Worm (Caenorhabditis elegans) whole organism, L4 larva: Measurements from ENCODE around the gene hpo-12.

Source experiments
- R02D3.7 ChIP-seq: fragments of 150-350 bp; sonication (generic microtip); optimal IDR thresholded peaks from 3 replicates; lab custom pipeline; 2014; ENCODE audit warnings: missing biosample characterization, missing genetic modification characterization
- T26A8.4 ChIP-seq: fragments of 200-800 bp; sonication (Bioruptor generic); IDR thresholded peaks from 2 replicates; pipeline ENCODE4 v1.3.6; 2022; ENCODE audit warnings: missing genetic modification characterization, missing compliant biosample characterization
- Y105C5A.15 ChIP-seq: fragments of 200-800 bp; sonication (Bioruptor generic); IDR thresholded peaks from 2 replicates; pipeline ENCODE4 v1.3.6; 2022; ENCODE audit warnings: missing genetic modification characterization, missing compliant biosample characterization
- Y5F2A.4 ChIP-seq: fragments of 200-800 bp; sonication (Bioruptor generic); optimal IDR thresholded peaks from 2 replicates; lab custom pipeline; 2018; ENCODE audit warnings: mild to moderate bottlenecking, missing genetic modification characterization, missing compliant biosample characterization
- aha-1 ChIP-seq: fragments of 150-350 bp; peaks from one replicate; lab custom pipeline; 2014; ENCODE audit warnings: missing biosample characterization, missing genetic modification characterization
- ama-1 ChIP-seq: fragments of 150-350 bp; optimal IDR thresholded peaks from 2 replicates; lab custom pipeline; 2014; ENCODE audit warnings: inconsistent platforms, mixed read lengths
- ceh-44 ChIP-seq: fragments of 200-800 bp; sonication (Bioruptor generic); IDR thresholded peaks from 2 replicates; pipeline ENCODE4 v1.3.6; 2022; ENCODE audit warnings: missing genetic modification reagents, missing genetic modification characterization, missing compliant biosample characterization
- ceh-62 ChIP-seq: sonication (generic microtip); optimal IDR thresholded peaks from 2 replicates; lab custom pipeline; 2017; ENCODE audit warnings: missing biosample characterization, missing genetic modification characterization
- daf-16 ChIP-seq, 3 experiments: sonication (generic microtip); optimal IDR thresholded peaks; 2 replicates each; lab custom pipeline; 2016 to 2017; ENCODE audit warnings: missing genetic modification characterization in 3 of 3, missing genetic modification reagents in 3 of 3, mild to moderate bottlenecking in 2 of 3, missing compliant biosample characterization in 2 of 3, missing biosample characterization in 1 of 3, moderate library complexity in 1 of 3
- dmd-6 ChIP-seq: fragments of 200-800 bp; sonication (Bioruptor generic); IDR thresholded peaks from 2 replicates; pipeline ENCODE4 v1.3.6; 2022; ENCODE audit warnings: missing genetic modification reagents, missing genetic modification characterization, missing compliant biosample characterization
- dpl-1 ChIP-seq: fragments of 150-350 bp; optimal IDR thresholded peaks from 2 replicates; lab custom pipeline; 2014; ENCODE audit warnings: missing biosample characterization, missing genetic modification reagents, missing genetic modification characterization
- dve-1 ChIP-seq: sonication (generic microtip); optimal IDR thresholded peaks from 2 replicates; lab custom pipeline; 2017; ENCODE audit warnings: antibody characterized with exemption, mild to moderate bottlenecking, missing genetic modification characterization, missing compliant biosample characterization; ENCODE audit not compliant: insufficient read depth
- egl-43 ChIP-seq: fragments of 200-800 bp; sonication (Bioruptor generic); IDR thresholded peaks from 2 replicates; pipeline ENCODE4 v1.3.6; 2022; ENCODE audit warnings: missing genetic modification reagents, missing genetic modification characterization, missing compliant biosample characterization
- hif-1 ChIP-seq, 2 experiments: sonication (generic microtip); optimal IDR thresholded peaks; 2 replicates each; lab custom pipeline; 2016 to 2017; ENCODE audit warnings: missing compliant biosample characterization in 2 of 2, missing genetic modification characterization in 2 of 2, missing genetic modification reagents in 2 of 2, missing genotype in 2 of 2, mild to moderate bottlenecking in 1 of 2
- jun-1 ChIP-seq: fragments of 150-350 bp; optimal IDR thresholded peaks from 2 replicates; lab custom pipeline; 2014; ENCODE audit warnings: missing biosample characterization, missing genetic modification reagents, missing genetic modification characterization
- lin-38 ChIP-seq: fragments of 200-800 bp; sonication (Bioruptor generic); IDR thresholded peaks from 2 replicates; pipeline ENCODE4 v1.3.6; 2022; ENCODE audit warnings: missing genetic modification reagents, missing genetic modification characterization, missing compliant biosample characterization
- lsy-2 ChIP-seq, 2 experiments: fragments of 150-350 bp in 1 of 2; sonication (generic microtip) in 1 of 2; optimal IDR thresholded peaks; 2 replicates each; lab custom pipeline; 2014 to 2017; ENCODE audit warnings: missing biosample characterization in 2 of 2, missing genetic modification characterization in 2 of 2
- madf-5 ChIP-seq, 2 experiments: fragments of 200-800 bp; sonication (Bioruptor generic); IDR thresholded peaks; 2 replicates each; pipeline ENCODE4 v1.3.6; 2022; ENCODE audit warnings: missing compliant biosample characterization in 2 of 2, missing genetic modification characterization in 2 of 2
- madf-9 ChIP-seq: fragments of 200-800 bp; sonication (Bioruptor generic); conservative IDR thresholded peaks from 2 replicates; pipeline ENCODE4 v1.3.6; 2022; ENCODE audit warnings: missing genetic modification reagents, missing genetic modification characterization, missing compliant biosample characterization
- mdl-1 ChIP-seq, 2 experiments: fragments of 150-350 bp in 1 of 2; sonication (generic microtip) in 1 of 2; optimal IDR thresholded peaks; 2 replicates each; lab custom pipeline; 2014 to 2017; ENCODE audit warnings: missing biosample characterization in 2 of 2, missing genetic modification characterization in 2 of 2
- mep-1 ChIP-seq: fragments of 150-350 bp; sonication (generic microtip); optimal IDR thresholded peaks from 3 replicates; lab custom pipeline; 2014; ENCODE audit warnings: missing biosample characterization, missing genetic modification characterization
- mes-2 ChIP-seq: sonication (generic microtip); optimal IDR thresholded peaks from 2 replicates; lab custom pipeline; 2016; ENCODE audit warnings: missing genotype, mild to moderate bottlenecking, missing genetic modification characterization, missing compliant biosample characterization; ENCODE audit not compliant: poor library complexity, severe bottlenecking
- mxl-3 ChIP-seq: fragments of 200-800 bp; sonication (Bioruptor generic); optimal IDR thresholded peaks from 2 replicates; lab custom pipeline; 2018; ENCODE audit warnings: mild to moderate bottlenecking, missing genetic modification characterization, missing compliant biosample characterization
- nhr-25 ChIP-seq: sonication (generic microtip); optimal IDR thresholded peaks from 2 replicates; lab custom pipeline; 2017; ENCODE audit warnings: missing genetic modification characterization, mild to moderate bottlenecking, missing compliant biosample characterization, antibody characterized with exemption, moderate library complexity, borderline replicate concordance; ENCODE audit not compliant: insufficient read depth
- nhr-28 ChIP-seq: fragments of 150-350 bp; optimal IDR thresholded peaks from 2 replicates; lab custom pipeline; 2014; ENCODE audit warnings: missing biosample characterization, missing genetic modification characterization
- nhr-6 ChIP-seq: fragments of 150-350 bp; optimal IDR thresholded peaks from 2 replicates; lab custom pipeline; 2014; ENCODE audit warnings: missing biosample characterization, missing genetic modification characterization
- rbr-2 ChIP-seq: sonication (generic microtip); optimal IDR thresholded peaks from 2 replicates; lab custom pipeline; 2016; ENCODE audit warnings: missing genotype, missing genetic modification characterization, missing compliant biosample characterization
- unc-39 ChIP-seq: sonication (generic microtip); optimal IDR thresholded peaks from 2 replicates; lab custom pipeline; 2017; ENCODE audit warnings: missing biosample characterization, missing genetic modification characterization

The hpo-12 gene

ce11 chrIV:12326932-12327331 lies 44.0 kb downstream of the hpo-12 start, which contains the start of gene F19B6.3:
Gene F19B6.3 (plus strand): TSS chrIV:12327232.
- TF ChIP-seq egl-43 (GFP tag; lab: Robert Waterston, UW): 0 out of 2 replicates have a peak, but pooled peaks have one; percentile 9

- TF ChIP-seq lin-38 (GFP tag; lab: Robert Waterston, UW) (peak; percentile 42), mes-2 (tag; lab: Kevin White, UChicago) (peak; percentile 37), nhr-28 (tag; lab: Kevin White, UChicago) (peak; percentile 58), jun-1 (tag; lab: Kevin White, UChicago) (no peak), ceh-44 (GFP tag; lab: Robert Waterston, UW) (no peak), T26A8.4 (GFP tag; lab: Robert Waterston, UW) (no peak), mep-1 (tag; lab: Kevin White, UChicago) (peak; percentile 51), ceh-62 (tag; lab: Kevin White, UChicago) (no peak), dpl-1 (GFP tag; lab: Kevin White, UChicago) (peak; percentile 13), Y105C5A.15 (GFP tag; lab: Robert Waterston, UW) (no peak), Y5F2A.4 (GFP tag; lab: Kevin White, UChicago) (no peak), ama-1 (lab: Kevin White, UChicago) (peak; percentile 29), rbr-2 (tag; lab: Kevin White, UChicago) (no peak), nhr-25 (tag; lab: Kevin White, UChicago) (no peak), egl-43 (GFP tag; lab: Robert Waterston, UW) (no peak)
Measured at ce11 chrIV:12330840-12331359, 47.9 kb downstream of the hpo-12 start, which contains the start of gene ufd-1. Gene ufd-1 (minus strand): TSS chrIV:12330890.

ce11 chrIV:12334142-12334541 lies 51.2 kb downstream of the hpo-12 start:
- peak; percentile 17 for TF ChIP-seq dve-1 (tag; lab: Kevin White, UChicago)
- TF ChIP-seq madf-5 (GFP tag; IDR thresholded peaks at IDR 0.05; lab: Robert Waterston, UW): peak in 1 of 2 experiments; percentile 61; a peak in 1 of 4 replicates
- TF ChIP-seq dmd-6 (GFP tag; lab: Robert Waterston, UW): peak; percentile 42; the same call in 1 of the 2 replicates
- no peak for TF ChIP-seq hif-1 (tag; optimal IDR thresholded peaks at IDR 0.05; lab: Kevin White, UChicago)
- peak; percentile 18 for TF ChIP-seq nhr-28 (tag; lab: Kevin White, UChicago)

ce11 chrIV:12334708-12335107 lies 51.7 kb downstream of the hpo-12 start:
- TF ChIP-seq unc-39 (tag; lab: Kevin White, UChicago) (no peak), dpl-1 (GFP tag; lab: Kevin White, UChicago) (peak; percentile 79), R02D3.7 (tag; lab: Kevin White, UChicago) (no peak), madf-5 (GFP tag; IDR thresholded peaks at IDR 0.05; lab: Robert Waterston, UW) (no peak), Y5F2A.4 (GFP tag; lab: Kevin White, UChicago) (no peak), madf-9 (GFP tag; lab: Robert Waterston, UW) (no peak), daf-16 (GFP tag; optimal IDR thresholded peaks at IDR 0.05; lab: Kevin White, UChicago) (no peak), daf-16 (tag; optimal IDR thresholded peaks at IDR 0.05; lab: Kevin White, UChicago) (peak; percentile 29), mdl-1 (tag; optimal IDR thresholded peaks at IDR 0.05; lab: Kevin White, UChicago) (no peak), mes-2 (tag; lab: Kevin White, UChicago) (peak; percentile 14), aha-1 (tag; lab: Kevin White, UChicago) (no peak), nhr-6 (tag; lab: Kevin White, UChicago) (no peak), mxl-3 (GFP tag; lab: Kevin White, UChicago) (no peak), lsy-2 (tag; optimal IDR thresholded peaks at IDR 0.05; lab: Kevin White, UChicago) (peak in 1 of 2 experiments; percentile 15), ama-1 (lab: Kevin White, UChicago) (no peak)
